Worm (Caenorhabditis elegans) whole organism, L3 larva: ENCODE results near the gene F36H1.11.
A peak's percentile ranks its signal among the peaks of the same experiment; 100 is the strongest.

Source experiments
- R02D3.7 ChIP-seq: fragments of 150-350 bp; optimal IDR thresholded peaks from 2 replicates; lab custom pipeline; 2014; ENCODE audit warnings: missing biosample characterization, missing genetic modification characterization
- ZK546.5 ChIP-seq: sonication (generic microtip); optimal IDR thresholded peaks from 2 replicates; lab custom pipeline; 2017; ENCODE audit warnings: missing biosample characterization, missing genetic modification characterization
- aly-2 ChIP-seq: fragments of 150-350 bp; optimal IDR thresholded peaks from 2 replicates; lab custom pipeline; 2014; ENCODE audit warnings: missing biosample characterization, missing genetic modification characterization
- ama-1 ChIP-seq: fragments of 150-350 bp; optimal IDR thresholded peaks from 2 replicates; lab custom pipeline; 2018
- ceh-16 ChIP-seq: sonication (generic microtip); optimal IDR thresholded peaks from 2 replicates; lab custom pipeline; 2017; ENCODE audit warnings: missing biosample characterization, missing genetic modification characterization
- ceh-28 ChIP-seq: fragments of 150-350 bp; optimal IDR thresholded peaks from 2 replicates; lab custom pipeline; 2014; ENCODE audit warnings: missing biosample characterization, missing genetic modification reagents, missing genetic modification characterization
- ceh-82 ChIP-seq: fragments of 150-350 bp; optimal IDR thresholded peaks from 2 replicates; lab custom pipeline; 2014; ENCODE audit warnings: missing biosample characterization, missing genetic modification characterization
- ceh-9 ChIP-seq: sonication (generic microtip); optimal IDR thresholded peaks from 2 replicates; lab custom pipeline; 2018; ENCODE audit warnings: missing biosample characterization, missing genetic modification characterization
- daf-12 ChIP-seq: fragments of 150-350 bp; optimal IDR thresholded peaks from 2 replicates; lab custom pipeline; 2014; ENCODE audit warnings: missing biosample characterization, missing genetic modification reagents, missing genetic modification characterization
- egl-27 ChIP-seq: sonication (generic microtip); optimal IDR thresholded peaks from 4 replicates; lab custom pipeline; 2017; ENCODE audit warnings: missing biosample characterization, missing genetic modification reagents, missing genetic modification characterization
- egl-5 ChIP-seq: fragments of 150-350 bp; optimal IDR thresholded peaks from 2 replicates; lab custom pipeline; 2017; ENCODE audit warnings: missing biosample characterization, missing genetic modification reagents, missing genetic modification characterization, inconsistent platforms
- elt-1 ChIP-seq: fragments of 150-350 bp; optimal IDR thresholded peaks from 2 replicates; lab custom pipeline; 2014; ENCODE audit warnings: missing biosample characterization, missing genetic modification characterization
- elt-2 ChIP-seq: sonication (generic microtip); optimal IDR thresholded peaks from 2 replicates; lab custom pipeline; 2016; ENCODE audit warnings: missing genetic modification reagents, mild to moderate bottlenecking, missing genetic modification characterization, missing compliant biosample characterization
- elt-3 ChIP-seq, 3 experiments: fragments of 150-350 bp in 1 of 3; sonication (generic microtip) in 2 of 3; optimal IDR thresholded peaks; 2 replicates in 2 of 3; 4 replicates in 1 of 3; lab custom pipeline; 2014 to 2017; ENCODE audit warnings: missing biosample characterization in 3 of 3, missing genetic modification characterization in 3 of 3
- eor-1 ChIP-seq, 2 experiments: fragments of 150-350 bp; optimal IDR thresholded peaks; 2 replicates each; lab custom pipeline; 2014 to 2018; ENCODE audit warnings: missing biosample characterization in 2 of 2, missing genetic modification characterization in 2 of 2
- fkh-10 ChIP-seq: sonication (generic microtip); optimal IDR thresholded peaks from 2 replicates; lab custom pipeline; 2017; ENCODE audit warnings: missing biosample characterization, missing genetic modification reagents, missing genetic modification characterization
- fos-1 ChIP-seq: fragments of 150-350 bp; optimal IDR thresholded peaks from 2 replicates; lab custom pipeline; 2014; ENCODE audit warnings: missing biosample characterization, missing genetic modification characterization
- hmg-11 ChIP-seq: sonication (generic microtip); optimal IDR thresholded peaks from 2 replicates; lab custom pipeline; 2016; ENCODE audit warnings: missing genetic modification characterization, missing compliant biosample characterization
- jun-1 ChIP-seq: fragments of 150-350 bp; optimal IDR thresholded peaks from 2 replicates; lab custom pipeline; 2014; ENCODE audit warnings: missing biosample characterization, missing genetic modification reagents, missing genetic modification characterization
- lin-15B ChIP-seq: fragments of 150-350 bp; optimal IDR thresholded peaks from 2 replicates; lab custom pipeline; 2014; ENCODE audit warnings: missing biosample characterization, missing genetic modification characterization
- lin-39 ChIP-seq: fragments of 150-350 bp; optimal IDR thresholded peaks from 2 replicates; lab custom pipeline; 2018; ENCODE audit warnings: missing biosample characterization, missing genetic modification reagents, missing genetic modification characterization
- lsy-12 ChIP-seq: sonication (generic microtip); optimal IDR thresholded peaks from 2 replicates; lab custom pipeline; 2016; ENCODE audit warnings: mild to moderate bottlenecking, missing genetic modification characterization, missing compliant biosample characterization
- mdl-1 ChIP-seq: fragments of 150-350 bp; optimal IDR thresholded peaks from 2 replicates; lab custom pipeline; 2014; ENCODE audit warnings: missing biosample characterization, missing genetic modification characterization
- mml-1 ChIP-seq: fragments of 150-350 bp; sonication (generic microtip); optimal IDR thresholded peaks from 3 replicates; lab custom pipeline; 2014; ENCODE audit warnings: missing biosample characterization, missing genetic modification characterization
- nfya-1 ChIP-seq: sonication (generic microtip); optimal IDR thresholded peaks from 2 replicates; lab custom pipeline; 2017; ENCODE audit warnings: missing genetic modification characterization, mild to moderate bottlenecking, missing compliant biosample characterization, antibody characterized with exemption, moderate library complexity; ENCODE audit not compliant: insufficient read depth
- nhr-11 ChIP-seq: fragments of 150-350 bp; optimal IDR thresholded peaks from 2 replicates; lab custom pipeline; 2014; ENCODE audit warnings: missing biosample characterization, missing genetic modification characterization
- nhr-12 ChIP-seq: fragments of 150-350 bp; optimal IDR thresholded peaks from 2 replicates; lab custom pipeline; 2014; ENCODE audit warnings: missing biosample characterization, missing genetic modification characterization
- nhr-23 ChIP-seq: fragments of 150-350 bp; optimal IDR thresholded peaks from 2 replicates; lab custom pipeline; 2014; ENCODE audit warnings: missing biosample characterization, missing genetic modification reagents, missing genetic modification characterization
- nhr-237 ChIP-seq: fragments of 150-350 bp; optimal IDR thresholded peaks from 2 replicates; lab custom pipeline; 2014; ENCODE audit warnings: missing biosample characterization, missing genetic modification characterization
- nhr-25 ChIP-seq: sonication (generic microtip); optimal IDR thresholded peaks from 2 replicates; lab custom pipeline; 2017; ENCODE audit warnings: missing biosample characterization, missing genetic modification characterization
- nhr-28 ChIP-seq: fragments of 150-350 bp; optimal IDR thresholded peaks from 2 replicates; lab custom pipeline; 2014; ENCODE audit warnings: missing biosample characterization, missing genetic modification characterization
- nhr-43 ChIP-seq: sonication (generic microtip); optimal IDR thresholded peaks from 2 replicates; lab custom pipeline; 2016; ENCODE audit warnings: mild to moderate bottlenecking, missing genetic modification characterization, missing compliant biosample characterization; ENCODE audit not compliant: poor library complexity, severe bottlenecking
- nhr-67 ChIP-seq: fragments of 150-350 bp; optimal IDR thresholded peaks from 2 replicates; lab custom pipeline; 2014; ENCODE audit warnings: missing biosample characterization, missing genetic modification characterization
- nhr-76 ChIP-seq: fragments of 150-350 bp; sonication (generic microtip); optimal IDR thresholded peaks from 5 replicates; lab custom pipeline; 2014; ENCODE audit warnings: missing biosample characterization, missing genetic modification characterization
- nhr-77 ChIP-seq: fragments of 150-350 bp; optimal IDR thresholded peaks from 2 replicates; lab custom pipeline; 2014; ENCODE audit warnings: missing biosample characterization, missing genetic modification characterization
- pha-4 ChIP-seq: fragments of 150-350 bp; optimal IDR thresholded peaks from 2 replicates; lab custom pipeline; 2014; ENCODE audit warnings: missing biosample characterization, missing genetic modification reagents, missing genetic modification characterization
- pqm-1 ChIP-seq: fragments of 150-350 bp; optimal IDR thresholded peaks from 2 replicates; lab custom pipeline; 2017; ENCODE audit warnings: missing biosample characterization, missing genetic modification characterization, inconsistent platforms
- sea-2 ChIP-seq: fragments of 150-350 bp; sonication (generic microtip); optimal IDR thresholded peaks from 4 replicates; lab custom pipeline; 2014; ENCODE audit warnings: missing biosample characterization, missing genetic modification reagents, missing genetic modification characterization
- skn-1 ChIP-seq: fragments of 150-350 bp; optimal IDR thresholded peaks from 2 replicates; lab custom pipeline; 2014; ENCODE audit warnings: missing biosample characterization, missing genetic modification characterization
- snpc-4 ChIP-seq: fragments of 150-350 bp; optimal IDR thresholded peaks from 2 replicates; lab custom pipeline; 2014; ENCODE audit warnings: missing biosample characterization, missing genetic modification characterization
- tbx-2 ChIP-seq: sonication (generic microtip); optimal IDR thresholded peaks from 2 replicates; lab custom pipeline; 2016; ENCODE audit warnings: mild to moderate bottlenecking, missing genetic modification characterization, missing compliant biosample characterization
- unc-39 ChIP-seq: sonication (generic microtip); optimal IDR thresholded peaks from 4 replicates; lab custom pipeline; 2017; ENCODE audit warnings: missing biosample characterization, missing genetic modification characterization
- unc-62 ChIP-seq: fragments of 150-350 bp; sonication (generic microtip); optimal IDR thresholded peaks from 4 replicates; lab custom pipeline; 2014; ENCODE audit warnings: missing biosample characterization, missing genetic modification reagents, missing genetic modification characterization
- zag-1 ChIP-seq: fragments of 150-350 bp; optimal IDR thresholded peaks from 2 replicates; lab custom pipeline; 2014; ENCODE audit warnings: missing biosample characterization, missing genetic modification characterization
- ztf-11 ChIP-seq: fragments of 150-350 bp; optimal IDR thresholded peaks from 2 replicates; lab custom pipeline; 2014; ENCODE audit warnings: missing biosample characterization, missing genetic modification characterization

The F36H1.11 gene

ce11 chrIV:11078482-11078881, 29.5 kb downstream of the F36H1.11 start, which contains the start of gene Y5F2A.4:
TSS of gene Y5F2A.4 (minus strand) at chrIV:11078582.
- TF ChIP-seq lin-15B (tag; lab: Kevin White, UChicago) (no peak), tbx-2 (tag; lab: Kevin White, UChicago) (no peak), ama-1 (no peak), nhr-23 (tag; lab: Kevin White, UChicago) (no peak), jun-1 (tag; lab: Kevin White, UChicago) (no peak), nhr-11 (tag; lab: Kevin White, UChicago) (no peak), nhr-76 (tag; lab: Kevin White, UChicago) (no peak)
- TF ChIP-seq, all 47 proteins: peak for 0

ce11 chrIV:11080823-11081285, 31.9 kb downstream of the F36H1.11 start, which contains the start of gene atg-7:
TSS of gene atg-7 (minus strand) at chrIV:11081055.
- peak; percentile 13 for TF ChIP-seq pha-4 (tag; lab: Kevin White, UChicago)
- peak; percentile 94 for TF ChIP-seq ama-1
- peak; percentile 18 for TF ChIP-seq lsy-12 (tag; lab: Kevin White, UChicago)
- TF ChIP-seq eor-1 (tag; optimal IDR thresholded peaks at IDR 0.05; lab: Kevin White, UChicago): no peak

ce11 chrIV:11082153-11082552, 33.2 kb downstream of the F36H1.11 start, which contains the start of gene let-70:
TSS of gene let-70 (minus strand) at chrIV:11082253.
- no peak for TF ChIP-seq nhr-25 (tag; lab: Kevin White, UChicago)
- no peak for TF ChIP-seq eor-1 (tag; optimal IDR thresholded peaks at IDR 0.05; lab: Kevin White, UChicago)
- TF ChIP-seq R02D3.7 (tag; lab: Kevin White, UChicago): no peak

ce11 chrIV:11082789-11083235, 33.8 kb downstream of the F36H1.11 start:
- TF ChIP-seq ceh-82 (tag; lab: Kevin White, UChicago) (peak; percentile 22), sea-2 (GFP tag; lab: Kevin White, UChicago) (peak; percentile 21), nhr-237 (tag; lab: Kevin White, UChicago) (no peak), pha-4 (tag; lab: Kevin White, UChicago) (peak; percentile 88), ceh-9 (tag; lab: Kevin White, UChicago) (no peak), lin-15B (tag; lab: Kevin White, UChicago) (peak; percentile 83), nhr-11 (tag; lab: Kevin White, UChicago) (peak; percentile 83), nhr-77 (tag; lab: Kevin White, UChicago) (peak; percentile 16), aly-2 (tag; lab: Kevin White, UChicago) (no peak), pqm-1 (tag; lab: Kevin White, UChicago) (peak; percentile 41), zag-1 (tag; lab: Kevin White, UChicago) (peak; percentile 91), nhr-67 (tag; lab: Kevin White, UChicago) (no peak), egl-27 (peak; percentile 91), nhr-43 (tag; lab: Kevin White, UChicago) (peak; percentile 86), eor-1 (tag; optimal IDR thresholded peaks at IDR 0.05; lab: Kevin White, UChicago) (no peak), mdl-1 (tag; lab: Kevin White, UChicago) (peak; percentile 13), egl-5 (tag; lab: Kevin White, UChicago) (peak; percentile 96), nhr-12 (tag; lab: Kevin White, UChicago) (no peak), elt-1 (tag; lab: Kevin White, UChicago) (peak; percentile 12), ZK546.5 (peak; percentile 16), skn-1 (tag; lab: Kevin White, UChicago) (peak; percentile 80), tbx-2 (tag; lab: Kevin White, UChicago) (peak; percentile 86), nhr-28 (tag; lab: Kevin White, UChicago) (no peak), ceh-16 (tag; lab: Kevin White, UChicago) (no peak), fkh-10 (GFP tag; lab: Kevin White, UChicago) (peak; percentile 49), fos-1 (tag; lab: Kevin White, UChicago) (no peak), nhr-23 (tag; lab: Kevin White, UChicago) (peak; percentile 92), mml-1 (tag; lab: Kevin White, UChicago) (no peak), R02D3.7 (tag; lab: Kevin White, UChicago) (peak; percentile 74), ceh-28 (tag; lab: Kevin White, UChicago) (peak; percentile 96), jun-1 (tag; lab: Kevin White, UChicago) (peak; percentile 92), nhr-25 (tag; lab: Kevin White, UChicago) (peak; percentile 96), nhr-76 (tag; lab: Kevin White, UChicago) (peak; percentile 54), ztf-11 (tag; lab: Kevin White, UChicago) (no peak), daf-12 (tag; lab: Kevin White, UChicago) (no peak), unc-62 (peak; percentile 90), lsy-12 (tag; lab: Kevin White, UChicago) (peak; percentile 88), unc-39 (tag; lab: Kevin White, UChicago) (no peak), snpc-4 (tag; lab: Kevin White, UChicago) (peak; percentile 55), hmg-11 (peak; percentile 99), lin-39 (tag; lab: Kevin White, UChicago) (peak; percentile 91), nfya-1 (tag; lab: Kevin White, UChicago) (peak; percentile 94), elt-3 (tag; optimal IDR thresholded peaks at IDR 0.05; lab: Kevin White, UChicago) (peak in 1 of 3 experiments; percentile 1), elt-2 (tag; lab: Kevin White, UChicago) (peak; percentile 80), ama-1 (peak; percentile 89)
